Fruit fly (Drosophila melanogaster) whole organism, pupa: ENCODE data around the gene CG15771.
A peak's percentile ranks its signal among the peaks of the same experiment; 100 is the strongest.

Experiments used
- CG10348 ChIP-seq: fragments of 200-800 bp; sonication (Bioruptor generic); IDR thresholded peaks from 2 replicates; pipeline ENCODE4 v1.3.6; 2022; ENCODE audit warnings: missing biosample characterization, missing genetic modification characterization
- CG12605 ChIP-seq: fragments of 200-800 bp; sonication (Bioruptor generic); IDR thresholded peaks from 2 replicates; pipeline ENCODE4 v1.3.6; 2022; ENCODE audit warnings: missing biosample characterization, missing genetic modification characterization
- CG13204 ChIP-seq: fragments of 200-800 bp; sonication (Bioruptor generic); optimal IDR thresholded peaks from 2 replicates; lab custom pipeline; 2018; ENCODE audit warnings: missing biosample characterization, mild to moderate bottlenecking, missing genetic modification characterization, moderate library complexity
- CG14655 ChIP-seq: fragments of 200-800 bp; sonication (Bioruptor generic); optimal IDR thresholded peaks from 3 replicates; lab custom pipeline; 2017; ENCODE audit warnings: mild to moderate bottlenecking, missing biosample characterization, missing genetic modification reagents, missing genetic modification characterization
- CG15710 ChIP-seq: fragments of 200-800 bp; sonication (Bioruptor generic); optimal IDR thresholded peaks from 2 replicates; lab custom pipeline; 2018; ENCODE audit warnings: missing biosample characterization, mild to moderate bottlenecking, missing genetic modification characterization, moderate library complexity
- CG17806 ChIP-seq: fragments of 200-800 bp; sonication (Bioruptor generic); optimal IDR thresholded peaks from 2 replicates; lab custom pipeline; 2018; ENCODE audit warnings: missing biosample characterization, mild to moderate bottlenecking, missing genetic modification characterization, moderate library complexity
- CG32121 ChIP-seq: fragments of 200-800 bp; sonication (Bioruptor generic); IDR thresholded peaks from 2 replicates; pipeline ENCODE4 v1.3.6; 2022; ENCODE audit warnings: missing biosample characterization, missing genetic modification characterization
- CG34367 ChIP-seq: fragments of 200-800 bp; sonication (Bioruptor generic); optimal IDR thresholded peaks from 2 replicates; lab custom pipeline; 2018; ENCODE audit warnings: missing biosample characterization, mild to moderate bottlenecking, missing genetic modification characterization
- CG4496 ChIP-seq: fragments of 200-800 bp; sonication (Bioruptor generic); IDR thresholded peaks from 3 replicates; pipeline ENCODE4 v1.3.6; 2022; ENCODE audit warnings: missing biosample characterization, missing genetic modification characterization
- CG8159 ChIP-seq: fragments of 200-800 bp; sonication (Bioruptor generic); optimal IDR thresholded peaks from 3 replicates; lab custom pipeline; 2018; ENCODE audit warnings: missing biosample characterization, mild to moderate bottlenecking, missing genetic modification characterization, moderate library complexity
- CG8301 ChIP-seq: fragments of 200-800 bp; sonication (Bioruptor generic); optimal IDR thresholded peaks from 2 replicates; lab custom pipeline; 2018; ENCODE audit warnings: missing biosample characterization, mild to moderate bottlenecking, missing genetic modification characterization
- CG9948 ChIP-seq: fragments of 200-800 bp; sonication (Bioruptor generic); optimal IDR thresholded peaks from 2 replicates; lab custom pipeline; 2018; ENCODE audit warnings: missing biosample characterization, mild to moderate bottlenecking, missing genetic modification characterization, moderate library complexity
- D1 ChIP-seq: fragments of 200-800 bp; sonication (Bioruptor generic); optimal IDR thresholded peaks from 2 replicates; lab custom pipeline; 2018; ENCODE audit warnings: missing biosample characterization, mild to moderate bottlenecking, missing genetic modification characterization, moderate library complexity
- EcR ChIP-seq: fragments of 200-800 bp; sonication (Bioruptor generic); optimal IDR thresholded peaks from 3 replicates; lab custom pipeline; 2019; ENCODE audit warnings: missing biosample characterization, missing genetic modification characterization, mild to moderate bottlenecking, moderate library complexity, missing genetic modification reagents
- Ets98B ChIP-seq: fragments of 200-800 bp; sonication (Bioruptor generic); IDR thresholded peaks from 2 replicates; pipeline ENCODE4 v1.3.6; 2022; ENCODE audit warnings: missing biosample characterization, missing genetic modification characterization
- Pif1A ChIP-seq: fragments of 200-800 bp; sonication (Bioruptor generic); optimal IDR thresholded peaks from 3 replicates; lab custom pipeline; 2016; ENCODE audit warnings: missing biosample characterization, missing genetic modification characterization
- Pif1B ChIP-seq: fragments of 200-800 bp; sonication (Bioruptor generic); optimal IDR thresholded peaks from 3 replicates; lab custom pipeline; 2016; ENCODE audit warnings: missing biosample characterization, missing genetic modification characterization
- Snoo ChIP-seq: fragments of 200-800 bp; sonication (Bioruptor generic); optimal IDR thresholded peaks from 3 replicates; lab custom pipeline; 2017; ENCODE audit warnings: missing biosample characterization, mild to moderate bottlenecking, missing genetic modification characterization, inconsistent platforms
- fd96Ca ChIP-seq: fragments of 200-800 bp; sonication (Bioruptor generic); IDR thresholded peaks from 3 replicates; pipeline ENCODE4 v1.3.6; 2022; ENCODE audit warnings: missing biosample characterization, missing genetic modification characterization
- gl ChIP-seq: fragments of 200-800 bp; sonication (Bioruptor generic); optimal IDR thresholded peaks from 2 replicates; lab custom pipeline; 2018; ENCODE audit warnings: missing biosample characterization, mild to moderate bottlenecking, missing genetic modification characterization
- rn ChIP-seq: fragments of 200-800 bp; sonication (Bioruptor generic); IDR thresholded peaks from 2 replicates; pipeline ENCODE4 v1.3.6; 2022; ENCODE audit warnings: missing biosample characterization, missing genetic modification characterization

The CG15771 gene

DNA sequence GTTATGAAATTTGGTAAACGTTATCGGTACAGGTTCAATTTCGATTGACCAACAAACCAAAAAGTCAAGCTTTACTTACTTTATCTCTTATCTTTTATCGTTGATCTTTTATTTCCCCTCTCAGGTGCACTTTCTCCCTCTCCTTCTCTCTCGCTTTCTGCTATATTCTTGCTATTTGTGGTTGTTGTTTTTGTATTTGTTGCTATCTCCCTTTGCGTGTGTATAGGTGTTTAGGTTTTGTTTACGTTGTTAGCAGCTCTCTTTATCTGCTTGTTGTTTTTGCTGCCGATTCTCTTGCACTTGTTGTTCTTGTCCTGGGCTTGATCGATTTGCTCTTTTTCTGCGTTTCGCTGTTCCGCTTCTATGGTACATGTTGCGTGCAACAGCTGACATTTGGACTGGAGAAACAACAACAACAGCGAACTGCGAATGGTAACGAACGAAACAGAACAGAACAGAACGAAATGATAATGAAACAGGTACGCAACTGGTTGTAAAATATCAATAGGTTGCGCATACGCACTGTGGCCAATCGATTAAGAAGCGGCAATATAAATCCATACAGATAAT is 11.0 kb upstream of the CG15771 start:
- TF ChIP-seq rn (GFP tag; lab: Robert Waterston, UW) (no peak), CG13204 (no peak), CG34367 (tag; lab: Kevin White, UChicago) (no peak), gl (tag; lab: Kevin White, UChicago) (no peak), CG8159 (tag; lab: Kevin White, UChicago) (no peak)

DNA sequence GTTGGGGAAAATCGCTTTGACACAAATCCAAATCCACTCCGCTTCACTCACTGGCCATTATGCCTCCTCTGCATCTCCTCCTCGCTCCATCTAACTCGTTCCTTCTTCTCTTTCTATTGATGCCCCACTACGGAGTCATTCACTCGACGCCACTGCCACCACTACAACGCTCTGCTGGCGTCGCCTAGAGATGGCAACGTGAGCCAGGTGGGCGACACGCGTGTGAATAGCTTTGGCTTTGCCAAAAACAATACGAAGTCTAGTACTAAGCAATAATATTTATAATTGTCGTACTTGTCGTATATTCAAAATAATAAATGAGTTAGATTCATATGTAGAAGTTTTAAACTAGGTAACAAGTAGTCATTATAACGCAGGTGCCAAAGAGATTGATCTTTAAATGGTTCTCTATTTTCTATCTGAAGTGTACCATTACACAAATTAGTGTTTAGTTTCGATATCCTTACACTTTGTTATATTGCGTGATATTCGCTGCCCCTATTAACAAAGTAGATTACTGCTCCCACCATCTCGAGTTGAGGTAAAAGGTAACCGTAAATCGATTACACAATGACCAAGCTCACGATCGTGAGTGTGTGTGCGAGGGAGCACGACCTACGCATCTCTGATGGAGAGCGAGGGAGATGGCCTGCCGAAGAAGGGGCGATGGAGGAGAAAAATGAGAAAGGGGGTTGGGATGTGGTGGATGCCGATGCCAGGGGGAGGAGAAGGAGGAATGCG is 10.2 kb upstream of the CG15771 start:
- TF ChIP-seq CG10348 (GFP tag; lab: Robert Waterston, UW) (no peak), Pif1A (no peak), Pif1B (GFP tag; lab: Kevin White, UChicago) (peak; percentile 15), CG12605 (GFP tag; lab: Robert Waterston, UW) (no peak), CG9948 (tag; lab: Kevin White, UChicago) (no peak), EcR (GFP tag; lab: Kevin White, UChicago) (peak; percentile 46), CG32121 (GFP tag; lab: Robert Waterston, UW) (0 out of 2 replicates have a peak, but pooled peaks have one; percentile 13), fd96Ca (GFP tag; lab: Robert Waterston, UW) (peak; percentile 64; the same call in 2 of the 3 replicates), Ets98B (GFP tag; lab: Robert Waterston, UW) (peak; percentile 37; the same call in 1 of the 2 replicates), CG17806 (no peak), CG14655 (GFP tag; lab: Kevin White, UChicago) (peak; percentile 21), gl (tag; lab: Kevin White, UChicago) (no peak), CG4496 (GFP tag; lab: Robert Waterston, UW) (peak; percentile 42; the same call in 1 of the 3 replicates), CG13204 (no peak), CG8301 (tag; lab: Kevin White, UChicago) (peak; percentile 20)
- TF ChIP-seq, all 21 proteins: peak for 8

dm6 chrX:5745840-5746815 is 9.2 kb upstream of the CG15771 start:
- peak; percentile 76 for TF ChIP-seq CG14655 (GFP tag; lab: Kevin White, UChicago)
- TF ChIP-seq CG9948 (tag; lab: Kevin White, UChicago) = peak; percentile 56
- TF ChIP-seq D1 (tag; lab: Kevin White, UChicago) = no peak
- TF ChIP-seq gl (tag; lab: Kevin White, UChicago) = peak; percentile 50
- TF ChIP-seq rn (GFP tag; lab: Robert Waterston, UW) = peak; percentile 75; the same call in 1 of the 2 replicates
- TF ChIP-seq CG4496 (GFP tag; lab: Robert Waterston, UW) = peak; percentile 92
- peak; percentile 87 for TF ChIP-seq fd96Ca (GFP tag; lab: Robert Waterston, UW)
- TF ChIP-seq Snoo (tag; lab: Kevin White, UChicago) = peak; percentile 66
- no peak; the same call in 1 of the 2 replicates for TF ChIP-seq CG10348 (GFP tag; lab: Robert Waterston, UW)
- TF ChIP-seq CG15710 (tag; lab: Kevin White, UChicago) = peak; percentile 69
- peak; percentile 86 for TF ChIP-seq Ets98B (GFP tag; lab: Robert Waterston, UW)
- no peak for TF ChIP-seq CG13204
- TF ChIP-seq CG32121 (GFP tag; lab: Robert Waterston, UW) = peak; percentile 72
- peak; percentile 57 for TF ChIP-seq CG17806
- TF ChIP-seq Pif1B (GFP tag; lab: Kevin White, UChicago) = peak; percentile 56
- TF ChIP-seq CG34367 (tag; lab: Kevin White, UChicago) = peak; percentile 69
- no peak for TF ChIP-seq EcR (GFP tag; lab: Kevin White, UChicago)
- TF ChIP-seq CG8159 (tag; lab: Kevin White, UChicago) = peak; percentile 73
- TF ChIP-seq CG12605 (GFP tag; lab: Robert Waterston, UW) = peak; percentile 86
- TF ChIP-seq Pif1A = peak; percentile 71
- peak; percentile 75 for TF ChIP-seq CG8301 (tag; lab: Kevin White, UChicago)

dm6 chrX:5746864-5747861 is 8.2 kb upstream of the CG15771 start, which contains the start of the genes IntS6 and Rtel1:
Gene IntS6 (minus strand): TSS chrX:5747254.
Gene Rtel1 (plus strand): TSS chrX:5747747.
- peak; percentile 85 for TF ChIP-seq Pif1B (GFP tag; lab: Kevin White, UChicago)
- TF ChIP-seq Snoo (tag; lab: Kevin White, UChicago) = peak; percentile 86
- TF ChIP-seq Ets98B (GFP tag; lab: Robert Waterston, UW) = peak; percentile 84
- peak; percentile 85 for TF ChIP-seq CG9948 (tag; lab: Kevin White, UChicago)
- TF ChIP-seq rn (GFP tag; lab: Robert Waterston, UW) = peak; percentile 76
- no peak for TF ChIP-seq D1 (tag; lab: Kevin White, UChicago)
- TF ChIP-seq CG17806 = peak; percentile 86
- peak; percentile 72 for TF ChIP-seq CG10348 (GFP tag; lab: Robert Waterston, UW)
- TF ChIP-seq CG32121 (GFP tag; lab: Robert Waterston, UW) = peak; percentile 85
- peak; percentile 86 for TF ChIP-seq CG34367 (tag; lab: Kevin White, UChicago)
- TF ChIP-seq CG14655 (GFP tag; lab: Kevin White, UChicago) = peak; percentile 87
- TF ChIP-seq CG8159 (tag; lab: Kevin White, UChicago) = peak; percentile 89
- TF ChIP-seq EcR (GFP tag; lab: Kevin White, UChicago) = peak; percentile 45
- TF ChIP-seq Pif1A = peak; percentile 88
- peak; percentile 90 for TF ChIP-seq CG15710 (tag; lab: Kevin White, UChicago)
- peak; percentile 40 for TF ChIP-seq CG13204
- peak; percentile 90 for TF ChIP-seq CG4496 (GFP tag; lab: Robert Waterston, UW)
- peak; percentile 87 for TF ChIP-seq CG8301 (tag; lab: Kevin White, UChicago)
- TF ChIP-seq gl (tag; lab: Kevin White, UChicago) = peak; percentile 77
- peak; percentile 89 for TF ChIP-seq fd96Ca (GFP tag; lab: Robert Waterston, UW)
- TF ChIP-seq CG12605 (GFP tag; lab: Robert Waterston, UW) = peak; percentile 76
